Worm (Caenorhabditis elegans): ENCODE measurements around the gene F56C3.3.

Gene F56C3.3

DNA sequence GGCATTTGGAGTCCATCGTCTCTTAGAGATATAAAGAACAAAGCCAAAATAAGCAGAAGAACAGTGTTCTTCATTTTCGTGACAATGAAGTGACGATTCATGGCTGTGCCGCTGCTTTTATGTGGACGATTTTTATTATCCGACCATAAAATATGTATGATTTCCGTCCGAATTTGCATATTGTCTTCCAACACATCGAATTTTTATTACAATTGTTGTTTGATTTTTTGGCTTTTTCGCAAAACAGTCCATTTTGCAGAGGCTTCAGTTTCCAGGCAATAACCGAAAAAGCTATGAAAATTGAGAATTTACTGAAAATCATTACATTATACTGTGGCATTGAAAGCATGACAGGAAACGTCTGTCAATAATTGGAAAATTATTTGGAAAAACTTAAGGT lies 26.3 kb upstream of the F56C3.3 start, which contains the start of gene F56C3.8:
F56C3.8 (minus strand) TSS at position 101 of the 400 bp plus-strand sequence.
- TF ChIP-seq cnd-1 (tag; optimal IDR thresholded peaks at IDR 0.05) (no peak), nhr-76 (tag; optimal IDR thresholded peaks at IDR 0.05) (no peak), ceh-39 (tag; optimal IDR thresholded peaks at IDR 0.05) (no peak), unc-62 (GFP tag; optimal IDR thresholded peaks at IDR 0.05) (no peak), blmp-1 (tag; optimal IDR thresholded peaks at IDR 0.05) (no peak), pha-4 (tag; optimal IDR thresholded peaks at IDR 0.05) (no peak)

DNA sequence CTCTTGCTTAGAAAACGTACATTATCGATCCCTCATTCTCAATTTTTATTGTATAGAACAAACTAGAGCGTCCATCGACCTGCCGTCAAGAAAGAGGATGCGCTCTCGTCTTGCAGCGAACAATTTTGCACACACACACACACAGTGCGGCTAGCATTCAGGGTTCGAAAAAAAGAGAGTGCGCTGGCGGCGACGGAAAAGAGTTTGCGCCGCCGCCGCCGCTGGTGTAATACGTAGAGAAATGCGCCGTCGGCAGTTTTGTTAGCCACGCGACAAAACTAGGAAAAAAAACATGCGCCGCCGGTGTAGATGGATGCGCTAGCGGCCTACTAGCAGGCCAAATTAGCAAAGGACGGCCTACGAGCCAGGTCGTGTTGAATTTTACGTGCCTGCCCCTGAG lies 25.4 kb upstream of the F56C3.3 start:
- TF ChIP-seq elt-3 (tag; optimal IDR thresholded peaks at IDR 0.05), result no peak
- TF ChIP-seq M03D4.4 (tag; optimal IDR thresholded peaks at IDR 0.05), result no peak
- no peak for TF ChIP-seq drap-1 (GFP tag; optimal IDR thresholded peaks at IDR 0.05)
- TF ChIP-seq ceh-43 (GFP tag; optimal IDR thresholded peaks at IDR 0.05), result no peak
- TF ChIP-seq nhr-28 (tag; optimal IDR thresholded peaks at IDR 0.05), result no peak
- no peak for TF ChIP-seq nhr-237 (tag; optimal IDR thresholded peaks at IDR 0.05)
- no peak for TF ChIP-seq unc-120 (tag; optimal IDR thresholded peaks at IDR 0.05; ENCODE audit: poor library complexity, severe bottlenecking)
- TF ChIP-seq bed-3 (GFP tag; optimal IDR thresholded peaks at IDR 0.05), result no peak
- TF ChIP-seq elt-1 (tag; optimal IDR thresholded peaks at IDR 0.05; ENCODE audit: borderline replicate concordance, insufficient read depth), result no peak
- no peak for TF ChIP-seq tbx-8 (GFP tag; optimal IDR thresholded peaks at IDR 0.05)
- no peak for TF ChIP-seq lin-32 (GFP tag; optimal IDR thresholded peaks at IDR 0.05)
- TF ChIP-seq ztf-11 (tag; optimal IDR thresholded peaks at IDR 0.05), result no peak
- no peak for TF ChIP-seq flh-1 (GFP tag; optimal IDR thresholded peaks at IDR 0.05)
- no peak for TF ChIP-seq ces-1 (GFP tag; optimal IDR thresholded peaks at IDR 0.05)
- no peak for TF ChIP-seq mep-1 (tag; optimal IDR thresholded peaks at IDR 0.05)

DNA sequence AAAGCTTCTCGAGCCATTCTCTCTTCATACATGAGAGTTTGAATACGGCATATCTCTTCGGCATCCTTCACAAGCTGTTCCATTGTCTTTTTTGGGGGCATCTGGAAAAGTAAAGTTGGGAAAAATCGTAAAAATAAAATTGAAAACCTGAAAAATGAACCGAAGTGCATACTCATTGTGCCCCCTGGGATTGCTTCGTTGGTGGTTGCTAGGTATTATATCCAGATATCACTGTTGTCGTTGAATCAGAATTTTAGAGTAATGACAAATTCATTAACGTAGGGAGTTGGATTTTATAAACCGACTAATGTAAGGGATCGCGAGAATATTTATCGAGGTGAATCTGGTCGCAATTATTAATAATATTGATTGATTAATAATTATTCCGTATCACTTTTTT lies 23.4 kb upstream of the F56C3.3 start, which contains the start of gene F56C3.10:
F56C3.10 (minus strand) TSS at position 101 of the 400 bp plus-strand sequence.
- no peak for TF ChIP-seq snpc-4 (tag; optimal IDR thresholded peaks at IDR 0.05)
- no peak for TF ChIP-seq ceh-83 (GFP tag; optimal IDR thresholded peaks at IDR 0.05)
- TF ChIP-seq mab-5 (tag; optimal IDR thresholded peaks at IDR 0.05), result no peak
- no peak for TF ChIP-seq sem-2 (GFP tag; optimal IDR thresholded peaks at IDR 0.05)
- TF ChIP-seq nhr-12 (tag; optimal IDR thresholded peaks at IDR 0.05), result no peak
- TF ChIP-seq nhr-2 (tag; optimal IDR thresholded peaks at IDR 0.05), result no peak
- TF ChIP-seq ces-1 (GFP tag; optimal IDR thresholded peaks at IDR 0.05), result no peak
- TF ChIP-seq mep-1 (tag; optimal IDR thresholded peaks at IDR 0.05), result no peak
- no peak for TF ChIP-seq ceh-39 (tag; optimal IDR thresholded peaks at IDR 0.05)
- no peak for TF ChIP-seq blmp-1 (tag; optimal IDR thresholded peaks at IDR 0.05)
- no peak for TF ChIP-seq flh-1 (GFP tag; optimal IDR thresholded peaks at IDR 0.05)
- no peak for TF ChIP-seq elt-1 (tag; optimal IDR thresholded peaks at IDR 0.05; ENCODE audit: borderline replicate concordance, insufficient read depth)
- no peak for TF ChIP-seq nhr-76 (tag; optimal IDR thresholded peaks at IDR 0.05)
- no peak for TF ChIP-seq pha-4 (tag; optimal IDR thresholded peaks at IDR 0.05)
- TF ChIP-seq drap-1 (GFP tag; optimal IDR thresholded peaks at IDR 0.05), result no peak
- no peak for TF ChIP-seq lin-32 (GFP tag; optimal IDR thresholded peaks at IDR 0.05)
- no peak for TF ChIP-seq nhr-237 (tag; optimal IDR thresholded peaks at IDR 0.05)
- no peak for TF ChIP-seq lsy-2 (tag; optimal IDR thresholded peaks at IDR 0.05)

DNA sequence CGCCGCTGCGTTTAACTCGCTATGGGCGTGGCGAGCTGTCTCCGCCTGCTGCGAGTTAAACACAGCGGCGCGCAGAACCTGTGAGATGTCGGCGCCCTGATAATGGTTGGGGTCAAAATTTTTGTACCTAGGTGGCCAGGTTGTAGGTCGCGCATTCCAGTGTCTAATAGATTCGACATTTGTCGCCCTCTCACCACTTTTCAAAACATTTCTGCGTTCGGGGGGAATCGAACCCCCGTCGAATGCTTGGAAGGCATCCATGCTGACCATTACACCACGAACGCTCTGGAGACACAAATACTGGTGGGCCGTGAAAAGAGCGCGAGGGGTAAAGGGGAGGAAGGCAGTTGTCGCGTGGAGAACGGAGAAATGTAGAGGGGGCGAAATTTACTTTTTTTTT lies 21.2 kb upstream of the F56C3.3 start:
- TF ChIP-seq nhr-2 (tag; optimal IDR thresholded peaks at IDR 0.05), result no peak
- TF ChIP-seq bed-3 (GFP tag; optimal IDR thresholded peaks at IDR 0.05), result peak; percentile 78
- TF ChIP-seq tbx-8 (GFP tag; optimal IDR thresholded peaks at IDR 0.05), result peak; percentile 67
- no peak for TF ChIP-seq nhr-28 (tag; optimal IDR thresholded peaks at IDR 0.05)
- TF ChIP-seq mab-5 (tag; optimal IDR thresholded peaks at IDR 0.05), result no peak
- TF ChIP-seq lsy-2 (tag; optimal IDR thresholded peaks at IDR 0.05), result peak; percentile 6
- no peak for TF ChIP-seq nhr-12 (tag; optimal IDR thresholded peaks at IDR 0.05)
- peak; percentile 4 for TF ChIP-seq ceh-39 (tag; optimal IDR thresholded peaks at IDR 0.05)
- TF ChIP-seq ceh-43 (GFP tag; optimal IDR thresholded peaks at IDR 0.05), result peak; percentile 80
- peak; percentile 48 for TF ChIP-seq unc-62 (GFP tag; optimal IDR thresholded peaks at IDR 0.05)
- TF ChIP-seq flh-1 (GFP tag; optimal IDR thresholded peaks at IDR 0.05), result peak; percentile 75
- no peak for TF ChIP-seq blmp-1 (tag; optimal IDR thresholded peaks at IDR 0.05)
- TF ChIP-seq unc-120 (tag; optimal IDR thresholded peaks at IDR 0.05; ENCODE audit: poor library complexity, severe bottlenecking), result peak; percentile 85
- TF ChIP-seq zip-8 (tag; optimal IDR thresholded peaks at IDR 0.05), result no peak
- TF ChIP-seq M03D4.4 (tag; optimal IDR thresholded peaks at IDR 0.05), result peak; percentile 85
- TF ChIP-seq cnd-1 (tag; optimal IDR thresholded peaks at IDR 0.05), result peak; percentile 92
- TF ChIP-seq sem-2 (GFP tag; optimal IDR thresholded peaks at IDR 0.05), result peak; percentile 81
- peak; percentile 89 for TF ChIP-seq lin-32 (GFP tag; optimal IDR thresholded peaks at IDR 0.05)
- TF ChIP-seq hlh-1 (tag; optimal IDR thresholded peaks at IDR 0.05), result peak; percentile 55
- TF ChIP-seq elt-3 (tag; optimal IDR thresholded peaks at IDR 0.05), result peak; percentile 24
- peak; percentile 26 for TF ChIP-seq nhr-237 (tag; optimal IDR thresholded peaks at IDR 0.05)
- TF ChIP-seq nhr-76 (tag; optimal IDR thresholded peaks at IDR 0.05), result peak; percentile 42
- TF ChIP-seq ham-2 (GFP tag; optimal IDR thresholded peaks at IDR 0.05), result peak; percentile 80
- peak; percentile 14 for TF ChIP-seq lin-13 (tag; optimal IDR thresholded peaks at IDR 0.05)
- TF ChIP-seq unc-39 (tag; optimal IDR thresholded peaks at IDR 0.05), result peak; percentile 14
- no peak for TF ChIP-seq mep-1 (tag; optimal IDR thresholded peaks at IDR 0.05)
- TF ChIP-seq snpc-4 (tag; optimal IDR thresholded peaks at IDR 0.05), result no peak
- TF ChIP-seq drap-1 (GFP tag; optimal IDR thresholded peaks at IDR 0.05), result peak; percentile 94
- TF ChIP-seq mls-2 (tag; optimal IDR thresholded peaks at IDR 0.05), result peak; percentile 92
- TF ChIP-seq sptf-1 (tag; optimal IDR thresholded peaks at IDR 0.05), result peak; percentile 94
- no peak for TF ChIP-seq ces-1 (GFP tag; optimal IDR thresholded peaks at IDR 0.05)
- TF ChIP-seq pha-4 (tag; optimal IDR thresholded peaks at IDR 0.05), result peak; percentile 36
- TF ChIP-seq ceh-83 (GFP tag; optimal IDR thresholded peaks at IDR 0.05), result peak; percentile 89
- no peak for TF ChIP-seq elt-1 (tag; optimal IDR thresholded peaks at IDR 0.05; ENCODE audit: borderline replicate concordance, insufficient read depth)
- peak; percentile 14 for TF ChIP-seq ztf-11 (tag; optimal IDR thresholded peaks at IDR 0.05)
